Fruit fly (Drosophila melanogaster): ENCODE measurements around the gene regucalcin.
A peak's percentile ranks its signal among the peaks of the same experiment; 100 is the strongest.

The regucalcin gene

DNA sequence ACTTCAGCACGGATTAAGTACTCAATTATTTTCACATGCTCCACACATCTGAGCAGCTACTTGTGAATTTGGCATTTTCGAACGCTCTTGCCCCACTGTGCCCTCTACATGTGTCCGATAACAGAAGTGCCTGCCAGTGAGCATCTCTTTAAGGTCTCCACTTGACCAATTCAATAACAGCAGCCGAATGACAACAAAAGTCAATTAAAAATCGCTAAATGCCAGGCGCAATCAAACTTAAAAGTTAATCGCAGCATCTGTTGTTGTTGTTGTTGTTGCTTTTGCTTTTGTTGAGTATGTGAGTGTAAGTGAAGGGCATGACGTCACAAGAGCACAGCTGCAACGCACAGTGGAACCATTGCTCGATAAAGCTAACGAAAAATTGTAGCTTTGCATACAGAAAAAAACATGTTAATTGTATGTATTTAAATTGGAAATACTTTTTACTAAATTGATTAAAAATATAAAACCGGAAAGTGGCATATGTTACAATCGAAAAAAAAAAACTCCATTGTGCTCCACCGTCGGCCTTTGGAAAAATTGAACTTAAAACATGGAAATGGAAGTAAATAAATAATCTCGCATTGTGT, 2.7 kb downstream of the regucalcin start (continued):
- TF ChIP-seq Lpt (GFP tag; optimal IDR thresholded peaks at IDR 0.05) (no peak), CG3919 (GFP tag; optimal IDR thresholded peaks at IDR 0.05) (peak; percentile 73), vri (GFP tag; optimal IDR thresholded peaks at IDR 0.05) (peak; percentile 45), Sox15 (GFP tag; optimal IDR thresholded peaks at IDR 0.05) (no peak), CG11762 (GFP tag; optimal IDR thresholded peaks at IDR 0.05; ENCODE audit: insufficient read depth) (peak; percentile 1), CG8119 (GFP tag; IDR thresholded peaks at IDR 0.05) (peak; percentile 44; the same call in 1 of the 3 replicates), CG9139 (GFP tag; optimal IDR thresholded peaks at IDR 0.05) (no peak), OdsH (GFP tag; optimal IDR thresholded peaks at IDR 0.05) (peak; percentile 61), CG4318 (GFP tag; optimal IDR thresholded peaks at IDR 0.05) (no peak)

DNA sequence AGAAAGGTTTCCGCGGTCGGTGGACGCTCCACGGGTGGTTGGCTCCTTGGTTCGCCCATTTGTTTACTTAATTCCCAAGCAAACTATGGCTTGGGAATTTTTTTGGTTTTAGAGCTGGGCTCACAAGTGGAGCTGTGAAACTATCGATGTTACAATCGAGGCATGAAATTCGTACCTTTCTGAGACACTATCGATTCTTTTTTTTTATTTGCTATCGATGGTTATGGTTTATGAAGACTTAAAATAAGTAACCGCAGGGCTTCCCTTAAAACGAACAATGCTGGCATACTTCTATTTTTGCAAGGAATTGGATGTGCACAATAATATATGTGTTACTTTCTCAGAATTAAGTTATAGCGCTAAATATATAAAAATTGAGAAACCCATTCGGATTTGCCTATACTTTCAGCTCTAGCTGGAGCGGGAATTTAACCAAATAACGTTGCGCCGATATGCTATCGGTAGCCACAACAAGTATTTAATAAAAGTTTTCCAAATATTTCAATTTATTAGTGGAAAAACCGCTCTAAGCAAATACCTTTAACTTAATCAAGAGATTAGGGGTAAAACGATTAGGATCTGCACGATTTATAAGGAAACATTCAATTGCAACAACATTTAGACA, 5.8 kb downstream of the regucalcin start, which contains the start of gene Chrac-16:
TSS of gene Chrac-16 (minus strand) at position 147 of the 625 bp plus-strand sequence.
- no peak for TF ChIP-seq topi (GFP tag; optimal IDR thresholded peaks at IDR 0.05)
- peak; percentile 56 for TF ChIP-seq svp (GFP tag)
- TF ChIP-seq CG31627 (GFP tag; optimal IDR thresholded peaks at IDR 0.05): no peak
- TF ChIP-seq vri (GFP tag; optimal IDR thresholded peaks at IDR 0.05): no peak
- TF ChIP-seq fkh (GFP tag; optimal IDR thresholded peaks at IDR 0.05): peak; percentile 2
- no peak for TF ChIP-seq spab (GFP tag; optimal IDR thresholded peaks at IDR 0.05)
- no peak for TF ChIP-seq Lpt (GFP tag; optimal IDR thresholded peaks at IDR 0.05)
- no peak for TF ChIP-seq CG9139 (GFP tag; optimal IDR thresholded peaks at IDR 0.05)
- no peak for TF ChIP-seq CG11294 (GFP tag; IDR thresholded peaks at IDR 0.05)
- no peak for TF ChIP-seq Ets96B (tag; optimal IDR thresholded peaks at IDR 0.05)
- TF ChIP-seq CG11902 (GFP tag; optimal IDR thresholded peaks at IDR 0.05): no peak
- TF ChIP-seq salr (GFP tag; optimal IDR thresholded peaks at IDR 0.05): no peak
- TF ChIP-seq CG8319 (GFP tag; optimal IDR thresholded peaks at IDR 0.05): no peak

DNA sequence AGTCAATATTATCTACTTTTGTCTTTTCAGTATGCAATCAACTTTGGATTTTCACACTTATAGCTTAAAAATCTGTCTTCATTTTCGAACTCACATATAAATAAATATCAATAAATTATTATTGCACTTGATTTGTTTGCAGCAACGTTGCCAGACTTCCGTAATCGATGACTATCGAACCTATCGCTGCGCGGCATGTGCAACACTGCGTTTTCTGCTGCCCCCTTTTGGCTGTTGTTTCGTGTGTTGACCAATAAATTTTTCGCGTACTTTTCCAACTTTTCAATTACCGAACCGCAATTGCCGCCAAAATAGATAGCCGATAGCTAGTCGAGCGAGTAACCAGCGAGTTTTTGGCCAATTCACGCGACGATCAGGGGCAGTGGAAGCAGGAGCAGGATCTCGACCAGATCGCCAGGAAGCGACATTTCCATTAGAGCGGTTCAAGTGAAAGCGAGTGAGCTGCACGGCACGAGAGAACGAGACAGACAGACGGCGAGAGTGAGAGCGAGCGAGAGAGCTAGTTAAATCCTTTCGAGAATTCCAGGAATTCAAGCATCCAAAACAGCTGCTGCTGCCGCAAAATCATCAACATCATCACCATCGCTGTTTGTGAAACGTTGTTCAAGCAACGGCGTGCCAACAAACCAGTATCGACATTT, 6.4 kb downstream of the regucalcin start, which contains the start of gene Lsm12a:
TSS of gene Lsm12a (plus strand) at position 201 of the 662 bp plus-strand sequence.
- TF ChIP-seq cyc (GFP tag; optimal IDR thresholded peaks at IDR 0.05) (no peak), CG3032 (tag; optimal IDR thresholded peaks at IDR 0.05) (no peak), acj6 (GFP tag; optimal IDR thresholded peaks at IDR 0.05) (no peak), CG6854 (GFP tag; optimal IDR thresholded peaks at IDR 0.05) (no peak), salr (GFP tag; optimal IDR thresholded peaks at IDR 0.05) (no peak), Hr4 (GFP tag; optimal IDR thresholded peaks at IDR 0.05) (no peak), CG8119 (GFP tag; IDR thresholded peaks at IDR 0.05) (no peak), CG34406 (GFP tag; optimal IDR thresholded peaks at IDR 0.05) (no peak), Sox15 (GFP tag; optimal IDR thresholded peaks at IDR 0.05) (no peak), Eip75B (GFP tag; optimal IDR thresholded peaks at IDR 0.05) (no peak), Ets96B (tag; optimal IDR thresholded peaks at IDR 0.05) (no peak), svp (GFP tag) (peak; percentile 47), fkh (GFP tag; optimal IDR thresholded peaks at IDR 0.05) (no peak), CG11762 (GFP tag; optimal IDR thresholded peaks at IDR 0.05; ENCODE audit: insufficient read depth) (no peak), Blimp-1 (GFP tag; optimal IDR thresholded peaks at IDR 0.05) (peak; percentile 88), eg (GFP tag; IDR thresholded peaks at IDR 0.05) (no peak), Gug (GFP tag; IDR thresholded peaks at IDR 0.05) (no peak), Smox (GFP tag; optimal IDR thresholded peaks at IDR 0.05) (no peak), CG6163 (GFP tag; IDR thresholded peaks at IDR 0.05) (0 out of 3 replicates have a peak, but pooled peaks have one; percentile 12), CG11902 (GFP tag; optimal IDR thresholded peaks at IDR 0.05) (no peak), CG16779 (tag; optimal IDR thresholded peaks at IDR 0.05) (no peak), CG32006 (GFP tag; optimal IDR thresholded peaks at IDR 0.05) (no peak), Hr38 (GFP tag; optimal IDR thresholded peaks at IDR 0.05) (no peak), pdm3 (GFP tag; optimal IDR thresholded peaks at IDR 0.05) (no peak), Sox102F (GFP tag; optimal IDR thresholded peaks at IDR 0.05) (no peak), fd85E (GFP tag; optimal IDR thresholded peaks at IDR 0.05) (no peak)
